Fruit fly (Drosophila melanogaster) whole organism, embryonic: Measurements from ENCODE around the gene CG14232.

ENCODE experiments used
- CG10431 ChIP-seq: fragments of 200-800 bp; sonication (Bioruptor generic); optimal IDR thresholded peaks from 3 replicates; lab custom pipeline; 2018; ENCODE audit warnings: missing biosample characterization, mild to moderate bottlenecking, missing genetic modification characterization
- CG11723 ChIP-seq: fragments of 200-800 bp; sonication (Bioruptor generic); optimal IDR thresholded peaks from 2 replicates; lab custom pipeline; 2017; ENCODE audit warnings: missing biosample characterization, mild to moderate bottlenecking, missing genetic modification characterization
- CG12219 ChIP-seq: fragments of 200-800 bp; sonication (Bioruptor generic); optimal IDR thresholded peaks from 3 replicates; lab custom pipeline; 2018; ENCODE audit warnings: missing biosample characterization, mild to moderate bottlenecking, missing genetic modification characterization
- CG13296 ChIP-seq: fragments of 200-800 bp; sonication (Bioruptor generic); optimal IDR thresholded peaks from 3 replicates; lab custom pipeline; 2018; ENCODE audit warnings: missing biosample characterization, mild to moderate bottlenecking, missing genetic modification characterization
- CG14014 ChIP-seq: fragments of 200-800 bp; sonication (Bioruptor generic); IDR thresholded peaks from 2 replicates; pipeline ENCODE4 v1.3.6; 2022; ENCODE audit warnings: missing biosample characterization, missing genetic modification characterization
- CG15073 ChIP-seq: fragments of 200-800 bp; sonication (Bioruptor generic); optimal IDR thresholded peaks from 2 replicates; lab custom pipeline; 2016; ENCODE audit warnings: missing biosample characterization, missing genetic modification characterization
- CG16779 ChIP-seq: fragments of 200-800 bp; sonication (Bioruptor generic); IDR thresholded peaks from 2 replicates; pipeline ENCODE4 v1.3.6; 2022; ENCODE audit warnings: missing biosample characterization, missing genetic modification characterization
- CG17612 ChIP-seq: fragments of 200-800 bp; sonication (Bioruptor generic); IDR thresholded peaks from 2 replicates; pipeline ENCODE4 v1.3.6; 2022; ENCODE audit warnings: missing biosample characterization, missing genetic modification characterization
- CG18262 ChIP-seq: fragments of 200-800 bp; optimal IDR thresholded peaks from 3 replicates; lab custom pipeline; 2019; ENCODE audit warnings: missing biosample characterization, mild to moderate bottlenecking, missing genetic modification characterization, moderate library complexity
- CG18476 ChIP-seq: fragments of 200-800 bp; sonication (Bioruptor generic); optimal IDR thresholded peaks from 2 replicates; lab custom pipeline; 2016; ENCODE audit warnings: missing biosample characterization, mild to moderate bottlenecking, missing genetic modification characterization
- CG2202 ChIP-seq: fragments of 200-800 bp; sonication (Bioruptor generic); optimal IDR thresholded peaks from 2 replicates; lab custom pipeline; 2018; ENCODE audit warnings: missing biosample characterization, mild to moderate bottlenecking, missing genetic modification characterization
- CG30403 ChIP-seq: fragments of 200-800 bp; sonication (Bioruptor generic); optimal IDR thresholded peaks from 3 replicates; lab custom pipeline; 2016; ENCODE audit warnings: missing biosample characterization, missing genetic modification characterization
- CG3163 ChIP-seq: fragments of 200-800 bp; sonication (Bioruptor generic); optimal IDR thresholded peaks from 3 replicates; lab custom pipeline; 2016; ENCODE audit warnings: missing biosample characterization, missing genetic modification characterization
- CG32772 ChIP-seq: fragments of 200-800 bp; sonication (Bioruptor generic); IDR thresholded peaks from 2 replicates; pipeline ENCODE4 v1.3.6; 2022; ENCODE audit warnings: missing biosample characterization, missing genetic modification characterization
- CG3838 ChIP-seq: fragments of 200-800 bp; sonication (Bioruptor generic); optimal IDR thresholded peaks from 3 replicates; lab custom pipeline; 2016; ENCODE audit warnings: missing biosample characterization, missing genetic modification characterization
- CG6654 ChIP-seq: fragments of 200-800 bp; sonication (Bioruptor generic); optimal IDR thresholded peaks from 2 replicates; lab custom pipeline; 2017; ENCODE audit warnings: missing biosample characterization, mild to moderate bottlenecking, missing genetic modification characterization
- CG8089 ChIP-seq: fragments of 200-800 bp; sonication (Bioruptor generic); optimal IDR thresholded peaks from 3 replicates; lab custom pipeline; 2016; ENCODE audit warnings: missing biosample characterization, missing genetic modification characterization
- CG8359 ChIP-seq: fragments of 200-800 bp; sonication (Bioruptor generic); optimal IDR thresholded peaks from 2 replicates; lab custom pipeline; 2017; ENCODE audit warnings: missing biosample characterization, mild to moderate bottlenecking, missing genetic modification characterization, borderline replicate concordance
- CG8388 ChIP-seq: fragments of 200-800 bp; sonication (Bioruptor generic); optimal IDR thresholded peaks from 2 replicates; lab custom pipeline; 2019; ENCODE audit warnings: missing biosample characterization, mild to moderate bottlenecking, missing genetic modification characterization, moderate library complexity
- CG9609 ChIP-seq: fragments of 200-800 bp; sonication (Bioruptor generic); optimal IDR thresholded peaks from 3 replicates; lab custom pipeline; 2016; ENCODE audit warnings: missing biosample characterization, missing genetic modification characterization
- CoRest ChIP-seq: fragments of 200-800 bp; sonication (Bioruptor generic); optimal IDR thresholded peaks from 3 replicates; lab custom pipeline; 2018; ENCODE audit warnings: missing biosample characterization, mild to moderate bottlenecking, missing genetic modification characterization, moderate library complexity
- Dbx ChIP-seq: fragments of 200-800 bp; sonication (Bioruptor generic); IDR thresholded peaks from 3 replicates; pipeline ENCODE4 v1.3.6; 2022; ENCODE audit warnings: missing biosample characterization, missing genetic modification characterization
- Doc3 ChIP-seq: fragments of 200-800 bp; sonication (Bioruptor generic); IDR thresholded peaks from 3 replicates; pipeline ENCODE4 v1.3.6; 2022; ENCODE audit warnings: missing biosample characterization, missing genetic modification characterization; ENCODE audit not compliant: partially characterized antibody
- HHEX ChIP-seq: fragments of 200-800 bp; sonication (Bioruptor generic); optimal IDR thresholded peaks from 3 replicates; lab custom pipeline; 2017; ENCODE audit warnings: missing biosample characterization, mild to moderate bottlenecking, missing genetic modification characterization, missing genetic modification reagents
- HLH54F ChIP-seq: fragments of 200-800 bp; sonication (Bioruptor generic); optimal IDR thresholded peaks from 3 replicates; lab custom pipeline; 2016; ENCODE audit warnings: missing biosample characterization, missing genetic modification characterization
- HmgD ChIP-seq: fragments of 200-800 bp; sonication (Bioruptor generic); optimal IDR thresholded peaks from 3 replicates; lab custom pipeline; 2016; ENCODE audit warnings: missing biosample characterization, missing genetic modification characterization
- Max ChIP-seq: fragments of 200-800 bp; sonication (Bioruptor generic); optimal IDR thresholded peaks from 2 replicates; lab custom pipeline; 2016; ENCODE audit warnings: missing biosample characterization, mild to moderate bottlenecking, missing genetic modification characterization
- NK7.1 ChIP-seq: fragments of 200-800 bp; sonication (Bioruptor generic); optimal IDR thresholded peaks from 3 replicates; lab custom pipeline; 2016; ENCODE audit warnings: missing biosample characterization, missing genetic modification characterization
- Nf-YB ChIP-seq: fragments of 200-800 bp; sonication (Bioruptor generic); optimal IDR thresholded peaks from 3 replicates; lab custom pipeline; 2019; ENCODE audit warnings: missing biosample characterization, mild to moderate bottlenecking, missing genetic modification characterization, moderate library complexity
- Six4 ChIP-seq: fragments of 200-800 bp; sonication (Bioruptor generic); optimal IDR thresholded peaks from 2 replicates; lab custom pipeline; 2016; ENCODE audit warnings: missing biosample characterization, missing genetic modification characterization
- Spps ChIP-seq: fragments of 200-800 bp; sonication (Bioruptor generic); optimal IDR thresholded peaks from 2 replicates; lab custom pipeline; 2018; ENCODE audit warnings: missing biosample characterization, mild to moderate bottlenecking, missing genetic modification characterization
- Ssrp ChIP-seq: fragments of 200-800 bp; sonication (Bioruptor generic); optimal IDR thresholded peaks from 2 replicates; lab custom pipeline; 2018; ENCODE audit warnings: missing biosample characterization, mild to moderate bottlenecking, missing genetic modification characterization, moderate library complexity
- Taf1 ChIP-seq: fragments of 200-800 bp; sonication (Bioruptor generic); IDR thresholded peaks from 2 replicates; pipeline ENCODE4 v1.3.6; 2022; ENCODE audit warnings: missing biosample characterization, missing genetic modification characterization
- Tbp ChIP-seq: fragments of >200 bp; optimal IDR thresholded peaks from 2 replicates; lab custom pipeline; 2018; ENCODE audit warnings: missing biosample characterization, missing genetic modification characterization
- Trl ChIP-seq, 3 experiments: fragments of >200 bp in 2 of 3; fragments of 200-800 bp in 1 of 3; sonication (Bioruptor generic) in 1 of 3; optimal IDR thresholded peaks; 2 replicates in 1 of 3; 3 replicates in 2 of 3; lab custom pipeline; 2016 to 2017; ENCODE audit warnings: missing biosample characterization in 1 of 3, missing genetic modification characterization in 1 of 3
- al ChIP-seq: fragments of 200-800 bp; sonication (Bioruptor generic); IDR thresholded peaks from 2 replicates; pipeline ENCODE4 v1.3.6; 2022; ENCODE audit warnings: missing biosample characterization, missing genetic modification characterization
- aop ChIP-seq: fragments of 200-800 bp; sonication (Bioruptor generic); IDR thresholded peaks from 2 replicates; pipeline ENCODE4 v1.3.6; 2022; ENCODE audit warnings: missing biosample characterization, missing genetic modification characterization
- cas ChIP-seq: fragments of 200-800 bp; sonication (Bioruptor generic); IDR thresholded peaks from 2 replicates; pipeline ENCODE4 v1.3.6; 2022; ENCODE audit warnings: missing biosample characterization, missing genetic modification characterization
- chif ChIP-seq, 2 experiments: fragments of 200-800 bp; sonication (Bioruptor generic); optimal IDR thresholded peaks; 3 replicates each; lab custom pipeline; 2016; ENCODE audit warnings: missing biosample characterization in 2 of 2, missing genetic modification characterization in 2 of 2
- danr ChIP-seq: fragments of 200-800 bp; sonication (Bioruptor generic); IDR thresholded peaks from 2 replicates; pipeline ENCODE4 v1.3.6; 2022; ENCODE audit warnings: missing biosample characterization, missing genetic modification characterization
- fd3F ChIP-seq: fragments of 200-800 bp; sonication (Bioruptor generic); optimal IDR thresholded peaks from 2 replicates; lab custom pipeline; 2018; ENCODE audit warnings: missing biosample characterization, mild to moderate bottlenecking, missing genetic modification characterization, moderate library complexity
- fru ChIP-seq: fragments of >200 bp; optimal IDR thresholded peaks from 2 replicates; lab custom pipeline; 2017
- gro ChIP-seq: fragments of 200-800 bp; sonication (Bioruptor generic); optimal IDR thresholded peaks from 2 replicates; lab custom pipeline; 2016; ENCODE audit warnings: missing biosample characterization, missing genetic modification characterization
- hb ChIP-seq: fragments of 200-800 bp; sonication (Bioruptor generic); IDR thresholded peaks from 3 replicates; pipeline ENCODE4 v1.3.6; 2022; ENCODE audit warnings: missing biosample characterization, missing genetic modification characterization; ENCODE audit not compliant: partially characterized antibody
- her ChIP-seq: fragments of 200-800 bp; sonication (Bioruptor generic); optimal IDR thresholded peaks from 2 replicates; lab custom pipeline; 2016; ENCODE audit warnings: missing biosample characterization, missing genetic modification characterization
- hkb ChIP-seq, 2 experiments: fragments of 200-800 bp in 1 of 2; fragments of >200 bp in 1 of 2; sonication (Bioruptor generic) in 1 of 2; IDR thresholded peaks in 1 of 2; optimal IDR thresholded peaks in 1 of 2; 2 replicates each; pipeline versions ENCODE4 v1.3.6 to Lab custom; 2017 to 2022; ENCODE audit warnings: missing biosample characterization in 1 of 2, missing genetic modification characterization in 1 of 2
- nom ChIP-seq: fragments of 200-800 bp; sonication (Bioruptor generic); optimal IDR thresholded peaks from 2 replicates; lab custom pipeline; 2017; ENCODE audit warnings: missing biosample characterization, missing genetic modification characterization, mild to moderate bottlenecking, moderate library complexity, missing genetic modification reagents
- sens ChIP-seq: fragments of 200-800 bp; sonication (Bioruptor generic); peaks from one replicate; lab custom pipeline; 2016; ENCODE audit warnings: missing biosample characterization, missing genetic modification characterization
- usp ChIP-seq: fragments of >200 bp; optimal IDR thresholded peaks from 2 replicates; lab custom pipeline; 2017; ENCODE audit warnings: missing biosample characterization, missing genetic modification characterization
- zen2 ChIP-seq: fragments of 200-800 bp; sonication (Bioruptor generic); IDR thresholded peaks from 3 replicates; pipeline ENCODE4 v1.3.6; 2022; ENCODE audit warnings: missing biosample characterization, missing genetic modification characterization; ENCODE audit not compliant: partially characterized antibody
- zf30C ChIP-seq: fragments of 200-800 bp; sonication (Bioruptor generic); optimal IDR thresholded peaks from 3 replicates; lab custom pipeline; 2018; ENCODE audit warnings: missing biosample characterization, mild to moderate bottlenecking, missing genetic modification characterization

Gene CG14232

dm6 chrX:19668405-19668804 lies 35.7 kb downstream of the CG14232 start (continued):
- TF ChIP-seq CG15073 (peak; percentile 86), sens (GFP tag; lab: Kevin White, UChicago) (peak; percentile 100), CG32772 (GFP tag; lab: Robert Waterston, UW) (peak; percentile 91), aop (peak; percentile 89), CG10431 (GFP tag; lab: Kevin White, UChicago) (peak; percentile 93), Dbx (GFP tag; lab: Robert Waterston, UW) (peak; percentile 89), Six4 (GFP tag; lab: Kevin White, UChicago) (peak; percentile 94), Taf1 (peak; percentile 87), Max (peak; percentile 88), Ssrp (tag; lab: Kevin White, UChicago) (peak; percentile 95), CG12219 (GFP tag; lab: Kevin White, UChicago) (peak; percentile 97), CoRest (tag; lab: Kevin White, UChicago) (peak; percentile 97), zf30C (GFP tag; lab: Kevin White, UChicago) (no peak), CG14014 (GFP tag; lab: Robert Waterston, UW) (peak; percentile 96), Spps (tag; lab: Kevin White, UChicago) (peak; percentile 94), CG17612 (GFP tag; lab: Robert Waterston, UW) (peak; percentile 81), Doc3 (GFP tag; lab: Robert Waterston, UW) (no peak), CG30403 (GFP tag; lab: Kevin White, UChicago) (peak; percentile 97), HHEX (GFP tag; lab: Kevin White, UChicago) (peak; percentile 91), CG8089 (peak; percentile 96), hb (no peak), fru (lab: Kevin White, UChicago) (no peak), CG13296 (peak; percentile 87), CG18476 (GFP tag; lab: Kevin White, UChicago) (peak; percentile 89), hkb (optimal IDR thresholded peaks at IDR 0.05; lab: Kevin White, UChicago) (no peak), hkb (GFP tag; IDR thresholded peaks at IDR 0.05; lab: Robert Waterston, UW) (peak; percentile 92), her (peak; percentile 97), danr (GFP tag; lab: Robert Waterston, UW) (peak; percentile 86), CG6654 (GFP tag; lab: Kevin White, UChicago) (peak; percentile 78), Tbp (GFP tag; lab: Kevin White, UChicago) (no peak), CG11723 (GFP tag; lab: Kevin White, UChicago) (peak; percentile 96), CG2202 (tag; lab: Kevin White, UChicago) (peak; percentile 94), Trl (optimal IDR thresholded peaks at IDR 0.05; lab: Kevin White, UChicago) (no peak), Trl (GFP tag; optimal IDR thresholded peaks at IDR 0.05; lab: Kevin White, UChicago) (peak; percentile 98), CG8388 (GFP tag; lab: Kevin White, UChicago) (peak; percentile 94), NK7.1 (GFP tag; lab: Kevin White, UChicago) (peak; percentile 96), cas (GFP tag; lab: Robert Waterston, UW) (peak; percentile 57), CG18262 (tag; lab: Kevin White, UChicago) (peak; percentile 93), CG3838 (GFP tag; lab: Kevin White, UChicago) (peak; percentile 89), Nf-YB (GFP tag; lab: Kevin White, UChicago) (peak; percentile 84), HmgD (GFP tag; lab: Kevin White, UChicago) (peak; percentile 92), chif (GFP tag; optimal IDR thresholded peaks at IDR 0.05; lab: Kevin White, UChicago) (peak; percentile 98), CG3163 (GFP tag; lab: Kevin White, UChicago) (peak; percentile 89), CG8359 (GFP tag; lab: Kevin White, UChicago) (peak; percentile 81), gro (GFP tag; lab: Kevin White, UChicago) (peak; percentile 97), HLH54F (GFP tag; lab: Kevin White, UChicago) (peak; percentile 96), zen2 (GFP tag; lab: Robert Waterston, UW) (no peak), al (GFP tag; lab: Robert Waterston, UW) (peak; percentile 84), CG9609 (GFP tag; lab: Kevin White, UChicago) (peak; percentile 98), fd3F (GFP tag; lab: Kevin White, UChicago) (peak; percentile 94), usp (GFP tag; lab: Kevin White, UChicago) (no peak), nom (GFP tag; lab: Kevin White, UChicago) (peak; percentile 96), CG16779 (peak; percentile 90)
